Fruit fly (Drosophila melanogaster) whole organism, embryonic: ENCODE data around the gene CG16853.

Source experiments
- B-H2 ChIP-seq: fragments of 200-800 bp; sonication (Bioruptor generic); optimal IDR thresholded peaks from 2 replicates; lab custom pipeline; 2018; ENCODE audit warnings: missing biosample characterization, mild to moderate bottlenecking, missing genetic modification characterization
- Bteb2 ChIP-seq: fragments of 200-800 bp; sonication (Bioruptor generic); optimal IDR thresholded peaks from 2 replicates; lab custom pipeline; 2016; ENCODE audit warnings: missing biosample characterization, missing genetic modification characterization
- CG10267 ChIP-seq: fragments of 200-800 bp; sonication (Bioruptor generic); optimal IDR thresholded peaks from 2 replicates; lab custom pipeline; 2018; ENCODE audit warnings: missing biosample characterization, mild to moderate bottlenecking, missing genetic modification characterization, moderate library complexity
- CG10321 ChIP-seq: fragments of 200-800 bp; sonication (Bioruptor generic); IDR thresholded peaks from 2 replicates; pipeline ENCODE4 v1.3.6; 2022; ENCODE audit warnings: missing biosample characterization, missing genetic modification characterization
- CG10959 ChIP-seq: fragments of 200-800 bp; sonication (Bioruptor generic); IDR thresholded peaks from 2 replicates; pipeline ENCODE4 v1.3.6; 2022; ENCODE audit warnings: missing biosample characterization, missing genetic modification characterization
- CG12236 ChIP-seq: fragments of 200-800 bp; sonication (Bioruptor generic); optimal IDR thresholded peaks from 2 replicates; lab custom pipeline; 2016; ENCODE audit warnings: missing biosample characterization, missing genetic modification characterization
- CG13296 ChIP-seq: fragments of 200-800 bp; sonication (Bioruptor generic); optimal IDR thresholded peaks from 3 replicates; lab custom pipeline; 2018; ENCODE audit warnings: missing biosample characterization, mild to moderate bottlenecking, missing genetic modification characterization
- CG13624 ChIP-seq: fragments of 200-800 bp; sonication (Bioruptor generic); optimal IDR thresholded peaks from 2 replicates; lab custom pipeline; 2016; ENCODE audit warnings: missing biosample characterization, missing genetic modification characterization
- CG14860 ChIP-seq: fragments of 200-800 bp; sonication (Bioruptor generic); IDR thresholded peaks from 3 replicates; pipeline ENCODE4 v1.3.6; 2022; ENCODE audit warnings: missing biosample characterization, missing genetic modification characterization; ENCODE audit not compliant: partially characterized antibody
- CG17385 ChIP-seq: fragments of 200-800 bp; sonication (Bioruptor generic); optimal IDR thresholded peaks from 3 replicates; lab custom pipeline; 2018; ENCODE audit warnings: missing biosample characterization, mild to moderate bottlenecking, missing genetic modification characterization
- CG2199 ChIP-seq: fragments of 200-800 bp; sonication (Bioruptor generic); IDR thresholded peaks from 3 replicates; pipeline ENCODE4 v1.3.6; 2022; ENCODE audit warnings: missing biosample characterization, missing genetic modification characterization
- CG2678 ChIP-seq: fragments of 200-800 bp; sonication (Bioruptor generic); optimal IDR thresholded peaks from 3 replicates; lab custom pipeline; 2019; ENCODE audit warnings: missing biosample characterization, mild to moderate bottlenecking, missing genetic modification characterization, moderate library complexity
- CG2875 ChIP-seq: fragments of 200-800 bp; sonication (Bioruptor generic); optimal IDR thresholded peaks from 2 replicates; lab custom pipeline; 2017; ENCODE audit warnings: missing biosample characterization, mild to moderate bottlenecking, missing genetic modification characterization, missing genetic modification reagents
- CG31365 ChIP-seq: fragments of 200-800 bp; sonication (Bioruptor generic); optimal IDR thresholded peaks from 2 replicates; lab custom pipeline; 2018; ENCODE audit warnings: missing biosample characterization, mild to moderate bottlenecking, missing genetic modification characterization
- CG31441 ChIP-seq: fragments of 200-800 bp; sonication (Bioruptor generic); IDR thresholded peaks from 2 replicates; pipeline ENCODE4 v1.3.6; 2022; ENCODE audit warnings: missing biosample characterization, missing genetic modification characterization
- CG32767 ChIP-seq: fragments of 200-800 bp; sonication (Bioruptor generic); IDR thresholded peaks from 2 replicates; pipeline ENCODE4 v1.3.6; 2022; ENCODE audit warnings: missing biosample characterization, missing genetic modification characterization
- CG33213 ChIP-seq: fragments of 200-800 bp; sonication (Bioruptor generic); optimal IDR thresholded peaks from 3 replicates; lab custom pipeline; 2016; ENCODE audit warnings: missing biosample characterization, missing genetic modification characterization
- CG4854 ChIP-seq: fragments of 200-800 bp; sonication (Bioruptor generic); optimal IDR thresholded peaks from 2 replicates; lab custom pipeline; 2016; ENCODE audit warnings: missing biosample characterization, missing genetic modification characterization, inconsistent platforms
- CG6175 ChIP-seq: fragments of 200-800 bp; sonication (Bioruptor generic); IDR thresholded peaks from 3 replicates; pipeline ENCODE4 v1.3.6; 2022; ENCODE audit warnings: missing biosample characterization, missing genetic modification characterization
- CG7987 ChIP-seq: fragments of 200-800 bp; sonication (Bioruptor generic); optimal IDR thresholded peaks from 2 replicates; lab custom pipeline; 2018; ENCODE audit warnings: missing biosample characterization, mild to moderate bottlenecking, missing genetic modification characterization, moderate library complexity
- CG8388 ChIP-seq: fragments of 200-800 bp; sonication (Bioruptor generic); optimal IDR thresholded peaks from 2 replicates; lab custom pipeline; 2019; ENCODE audit warnings: missing biosample characterization, mild to moderate bottlenecking, missing genetic modification characterization, moderate library complexity
- CG9215 ChIP-seq: fragments of 200-800 bp; sonication (Bioruptor generic); IDR thresholded peaks from 2 replicates; pipeline ENCODE4 v1.3.6; 2022; ENCODE audit warnings: missing biosample characterization, missing genetic modification characterization
- CG9817 ChIP-seq: fragments of 200-800 bp; sonication (Bioruptor generic); optimal IDR thresholded peaks from 2 replicates; lab custom pipeline; 2018; ENCODE audit warnings: missing biosample characterization, mild to moderate bottlenecking, missing genetic modification characterization, moderate library complexity
- D19B ChIP-seq: fragments of 200-800 bp; sonication (Bioruptor generic); optimal IDR thresholded peaks from 2 replicates; lab custom pipeline; 2017; ENCODE audit warnings: missing biosample characterization, mild to moderate bottlenecking, missing genetic modification characterization
- ERR ChIP-seq: fragments of 200-800 bp; sonication (Bioruptor generic); optimal IDR thresholded peaks from 2 replicates; lab custom pipeline; 2016; ENCODE audit warnings: missing biosample characterization, missing genetic modification characterization
- Ets65A ChIP-seq: fragments of 200-800 bp; sonication (Bioruptor generic); peaks from one replicate; lab custom pipeline; 2016; ENCODE audit warnings: missing biosample characterization, missing genetic modification characterization
- Fer1 ChIP-seq: fragments of 200-800 bp; sonication (Bioruptor generic); optimal IDR thresholded peaks from 2 replicates; lab custom pipeline; 2017; ENCODE audit warnings: missing biosample characterization, mild to moderate bottlenecking, missing genetic modification characterization
- Fer2 ChIP-seq: fragments of 200-800 bp; sonication (Bioruptor generic); optimal IDR thresholded peaks from 2 replicates; lab custom pipeline; 2018; ENCODE audit warnings: missing biosample characterization, mild to moderate bottlenecking, missing genetic modification characterization, moderate library complexity
- Nf-YC ChIP-seq: fragments of 200-800 bp; optimal IDR thresholded peaks from 3 replicates; lab custom pipeline; 2019; ENCODE audit warnings: missing biosample characterization, mild to moderate bottlenecking, missing genetic modification characterization, moderate library complexity
- Taf1 ChIP-seq: fragments of 200-800 bp; sonication (Bioruptor generic); IDR thresholded peaks from 2 replicates; pipeline ENCODE4 v1.3.6; 2022; ENCODE audit warnings: missing biosample characterization, missing genetic modification characterization
- Xbp1 ChIP-seq: fragments of 200-800 bp; sonication (Bioruptor generic); optimal IDR thresholded peaks from 3 replicates; lab custom pipeline; 2016; ENCODE audit warnings: missing biosample characterization, mild to moderate bottlenecking, missing genetic modification characterization
- dan ChIP-seq: fragments of 200-800 bp; sonication (Bioruptor generic); IDR thresholded peaks from 2 replicates; pipeline ENCODE4 v1.3.6; 2022; ENCODE audit warnings: missing biosample characterization, missing genetic modification characterization
- dati ChIP-seq: fragments of 200-800 bp; sonication (Bioruptor generic); IDR thresholded peaks from 2 replicates; pipeline ENCODE4 v1.3.6; 2022; ENCODE audit warnings: missing biosample characterization, missing genetic modification characterization
- dmrt11E ChIP-seq: fragments of 200-800 bp; sonication (Bioruptor generic); optimal IDR thresholded peaks from 3 replicates; lab custom pipeline; 2018; ENCODE audit warnings: missing biosample characterization, mild to moderate bottlenecking, missing genetic modification characterization, moderate library complexity
- dpn ChIP-seq, 2 experiments: fragments of 200-800 bp; sonication (Bioruptor generic); optimal IDR thresholded peaks; 3 replicates each; lab custom pipeline; 2016; ENCODE audit warnings: missing biosample characterization in 2 of 2, missing genetic modification characterization in 2 of 2
- ftz-f1 ChIP-seq: fragments of 200-800 bp; sonication (Bioruptor generic); optimal IDR thresholded peaks from 2 replicates; lab custom pipeline; 2016; ENCODE audit warnings: missing biosample characterization, missing genetic modification characterization
- gcm2 ChIP-seq: fragments of 200-800 bp; sonication (Bioruptor generic); optimal IDR thresholded peaks from 2 replicates; lab custom pipeline; 2016; ENCODE audit warnings: missing biosample characterization, missing genetic modification characterization
- hb ChIP-seq: fragments of 200-800 bp; sonication (Bioruptor generic); IDR thresholded peaks from 3 replicates; pipeline ENCODE4 v1.3.6; 2022; ENCODE audit warnings: missing biosample characterization, missing genetic modification characterization; ENCODE audit not compliant: partially characterized antibody
- jing ChIP-seq: fragments of 200-800 bp; sonication (Bioruptor generic); optimal IDR thresholded peaks from 2 replicates; lab custom pipeline; 2018; ENCODE audit warnings: missing biosample characterization, mild to moderate bottlenecking, missing genetic modification characterization
- jumu ChIP-seq: fragments of 200-800 bp; sonication (Bioruptor generic); optimal IDR thresholded peaks from 3 replicates; lab custom pipeline; 2016; ENCODE audit warnings: missing biosample characterization, missing genetic modification characterization
- lab ChIP-seq: fragments of 200-800 bp; sonication (Bioruptor generic); optimal IDR thresholded peaks from 3 replicates; lab custom pipeline; 2017; ENCODE audit warnings: missing biosample characterization, missing genetic modification characterization, mild to moderate bottlenecking, moderate library complexity, missing genetic modification reagents
- mirr ChIP-seq: fragments of 200-800 bp; sonication (Bioruptor generic); optimal IDR thresholded peaks from 3 replicates; lab custom pipeline; 2018; ENCODE audit warnings: missing biosample characterization, mild to moderate bottlenecking, missing genetic modification characterization
- nerfin-2 ChIP-seq: fragments of 200-800 bp; sonication (Bioruptor generic); IDR thresholded peaks from 2 replicates; pipeline ENCODE4 v1.3.6; 2022; ENCODE audit warnings: missing biosample characterization, missing genetic modification characterization; ENCODE audit not compliant: partially characterized antibody
- oc ChIP-seq: fragments of 200-800 bp; sonication (Bioruptor generic); optimal IDR thresholded peaks from 2 replicates; lab custom pipeline; 2018; ENCODE audit warnings: missing biosample characterization, mild to moderate bottlenecking, missing genetic modification characterization, moderate library complexity
- repo ChIP-seq: fragments of 200-800 bp; sonication (Bioruptor generic); optimal IDR thresholded peaks from 2 replicates; lab custom pipeline; 2016; ENCODE audit warnings: missing biosample characterization, missing genetic modification characterization
- rib ChIP-seq: fragments of 200-800 bp; sonication (Bioruptor generic); IDR thresholded peaks from 2 replicates; pipeline ENCODE4 v1.3.6; 2022; ENCODE audit warnings: missing biosample characterization, missing genetic modification characterization
- row ChIP-seq: fragments of 200-800 bp; sonication (Bioruptor generic); IDR thresholded peaks from 3 replicates; pipeline ENCODE4 v1.3.6; 2022; ENCODE audit warnings: missing biosample characterization, missing genetic modification characterization
- sens-2 ChIP-seq: fragments of 200-800 bp; sonication (Bioruptor generic); IDR thresholded peaks from 2 replicates; pipeline ENCODE4 v1.3.6; 2022; ENCODE audit warnings: missing biosample characterization, missing genetic modification characterization
- wek ChIP-seq: fragments of 200-800 bp; sonication (Bioruptor generic); optimal IDR thresholded peaks from 3 replicates; lab custom pipeline; 2018; ENCODE audit warnings: missing biosample characterization, mild to moderate bottlenecking, missing genetic modification characterization, moderate library complexity
- zfh1 ChIP-seq: fragments of 200-800 bp; sonication (Bioruptor generic); IDR thresholded peaks from 3 replicates; pipeline ENCODE4 v1.3.6; 2022; ENCODE audit warnings: missing biosample characterization, missing genetic modification characterization

The CG16853 gene

dm6 chr2L:13549973-13550458, 7.9 kb downstream of the CG16853 start, which contains the start of gene kuz (continued):
- no peak for TF ChIP-seq D19B
- 0 out of 2 replicates have a peak, but pooled peaks have one; percentile 32 for TF ChIP-seq Taf1 (GFP tag; lab: Robert Waterston, UW)
- peak; percentile 41 for TF ChIP-seq CG8388
- peak; percentile 69; the same call in 2 of the 3 replicates for TF ChIP-seq row (GFP tag; lab: Robert Waterston, UW)
- no peak for TF ChIP-seq jumu (GFP tag; lab: Kevin White, UChicago)
- TF ChIP-seq Fer2 (tag; lab: Kevin White, UChicago), result peak; percentile 19
- peak; percentile 75 for TF ChIP-seq CG32767
- peak; percentile 18 for TF ChIP-seq CG9817
- peak; percentile 38 for TF ChIP-seq CG10267 (tag; lab: Kevin White, UChicago)
- TF ChIP-seq Bteb2 (GFP tag; lab: Kevin White, UChicago), result peak; percentile 8
- peak; percentile 82; the same call in 1 of the 2 replicates for TF ChIP-seq rib
- TF ChIP-seq dan (GFP tag; lab: Robert Waterston, UW), result no peak
- peak; percentile 61 for TF ChIP-seq lab (GFP tag; lab: Kevin White, UChicago)
- peak; percentile 23 for TF ChIP-seq ERR (GFP tag; lab: Kevin White, UChicago)
- peak; percentile 73 for TF ChIP-seq B-H2 (GFP tag; lab: Kevin White, UChicago)
- peak; percentile 54 for TF ChIP-seq mirr (GFP tag; lab: Kevin White, UChicago)
- TF ChIP-seq gcm2 (GFP tag; lab: Kevin White, UChicago), result peak; percentile 13
- no peak for TF ChIP-seq dati
- no peak for TF ChIP-seq CG10321 (GFP tag; lab: Robert Waterston, UW)
- peak; percentile 27; the same call in 1 of the 2 replicates for TF ChIP-seq sens-2
- peak; percentile 48 for TF ChIP-seq CG2678 (tag; lab: Kevin White, UChicago)
- TF ChIP-seq CG33213 (GFP tag; lab: Kevin White, UChicago), result peak; percentile 49
- TF ChIP-seq dmrt11E, result no peak
- peak; percentile 44; the same call in 1 of the 2 replicates for TF ChIP-seq nerfin-2 (GFP tag; lab: Robert Waterston, UW)
- peak; percentile 37 for TF ChIP-seq CG13296 (GFP tag; lab: Kevin White, UChicago)
- 0 out of 3 replicates have a peak, but pooled peaks have one; percentile 64 for TF ChIP-seq CG2199 (GFP tag; lab: Robert Waterston, UW)
- TF ChIP-seq CG13624 (GFP tag; lab: Kevin White, UChicago), result peak; percentile 49
- no peak for TF ChIP-seq hb (GFP tag; lab: Robert Waterston, UW)
- TF ChIP-seq CG7987 (GFP tag; lab: Kevin White, UChicago), result peak; percentile 75
- peak; percentile 56 for TF ChIP-seq CG17385 (GFP tag; lab: Kevin White, UChicago)
- TF ChIP-seq jing (GFP tag; lab: Kevin White, UChicago), result no peak
- TF ChIP-seq CG6175 (GFP tag; lab: Robert Waterston, UW), result no peak
- peak; percentile 26 for TF ChIP-seq CG4854 (GFP tag; lab: Kevin White, UChicago)
- TF ChIP-seq oc (tag; lab: Kevin White, UChicago), result peak; percentile 19
- peak; percentile 13 for TF ChIP-seq Xbp1 (GFP tag; lab: Kevin White, UChicago)
- peak; percentile 42 for TF ChIP-seq wek (GFP tag; lab: Kevin White, UChicago)
- peak; percentile 41; the same call in 1 of the 3 replicates for TF ChIP-seq zfh1 (GFP tag; lab: Robert Waterston, UW)
- no peak for TF ChIP-seq CG2875
- peak; percentile 27 for TF ChIP-seq CG31365 (tag; lab: Kevin White, UChicago)
- TF ChIP-seq Nf-YC (tag; lab: Kevin White, UChicago), result peak; percentile 52
- peak; percentile 6 for TF ChIP-seq CG12236 (GFP tag; lab: Kevin White, UChicago)
- peak; percentile 20 for TF ChIP-seq repo (GFP tag; lab: Kevin White, UChicago)
- 0 out of 3 replicates have a peak, but pooled peaks have one; percentile 34 for TF ChIP-seq CG14860 (GFP tag; lab: Robert Waterston, UW)
- TF ChIP-seq Fer1 (GFP tag; lab: Kevin White, UChicago), result peak; percentile 48
- TF ChIP-seq ftz-f1 (GFP tag; lab: Kevin White, UChicago), result peak; percentile 51
- no peak; the same call in 1 of the 2 replicates for TF ChIP-seq CG10959 (GFP tag; lab: Robert Waterston, UW)
- peak; percentile 29; the same call in 1 of the 2 replicates for TF ChIP-seq CG31441 (GFP tag; lab: Robert Waterston, UW)
- TF ChIP-seq dpn (GFP tag; optimal IDR thresholded peaks at IDR 0.05; lab: Kevin White, UChicago), result peak in 1 of 2 experiments; percentile 29
- peak; percentile 83 for TF ChIP-seq Ets65A (GFP tag; lab: Kevin White, UChicago)
- TF ChIP-seq CG9215 (GFP tag; lab: Robert Waterston, UW), result no peak
